In genomic region chr2L:8029160-8029852, dm6 we compare ENCODE assay signal across 1 fruit fly cellular context.
TF ChIP-seq lines count a peak whose summit lies in the region.

TSS of gene baf (plus strand) at chr2L:8029462.

TF ChIP-seq in whole organism, embryonic, 481 proteins besides CTCF, POLR2A, EP300 and RAD21 (continued from another document and continues in another):
- no peak for TF ChIP-seq ewg (GFP tag; optimal IDR thresholded peaks at IDR 0.05; lab: Kevin White, UChicago)
- peak; percentile 30 for TF ChIP-seq CG12659 (GFP tag; optimal IDR thresholded peaks at IDR 0.05; lab: Kevin White, UChicago)
- no peak for TF ChIP-seq wor (GFP tag; IDR thresholded peaks at IDR 0.05; lab: Robert Waterston, UW)
- TF ChIP-seq Fer2 (tag; optimal IDR thresholded peaks at IDR 0.05; lab: Kevin White, UChicago), result no peak
- TF ChIP-seq sima (GFP tag; optimal IDR thresholded peaks at IDR 0.05; lab: Kevin White, UChicago), result no peak
- TF ChIP-seq sqz (GFP tag; optimal IDR thresholded peaks at IDR 0.05; lab: Kevin White, UChicago), result no peak
- no peak for TF ChIP-seq CG14667 (GFP tag; IDR thresholded peaks at IDR 0.05; lab: Robert Waterston, UW)
- TF ChIP-seq Nf-YB (GFP tag; optimal IDR thresholded peaks at IDR 0.05; lab: Kevin White, UChicago), result no peak
- TF ChIP-seq CG2712 (tag; optimal IDR thresholded peaks at IDR 0.05; lab: Kevin White, UChicago), result no peak
- TF ChIP-seq aop (GFP tag; IDR thresholded peaks at IDR 0.05; lab: Robert Waterston, UW), result no peak
- no peak for TF ChIP-seq Awh (GFP tag; IDR thresholded peaks at IDR 0.05; lab: Robert Waterston, UW)
- no peak for TF ChIP-seq HHEX (GFP tag; optimal IDR thresholded peaks at IDR 0.05; lab: Kevin White, UChicago)
- no peak for TF ChIP-seq CG6854 (GFP tag; optimal IDR thresholded peaks at IDR 0.05; lab: Kevin White, UChicago)
- TF ChIP-seq gce (GFP tag; IDR thresholded peaks at IDR 0.05; lab: Robert Waterston, UW), result no peak
- no peak for TF ChIP-seq disco-r (GFP tag; optimal IDR thresholded peaks at IDR 0.05; lab: Kevin White, UChicago)
- TF ChIP-seq exex (tag; optimal IDR thresholded peaks at IDR 0.05; lab: Kevin White, UChicago), result no peak
- no peak for TF ChIP-seq CG1233 (GFP tag; optimal IDR thresholded peaks at IDR 0.05; lab: Kevin White, UChicago)
- no peak for TF ChIP-seq mld (GFP tag; IDR thresholded peaks at IDR 0.05; lab: Robert Waterston, UW; ENCODE audit: partially characterized antibody)
- no peak for TF ChIP-seq Drgx (GFP tag; IDR thresholded peaks at IDR 0.05; lab: Robert Waterston, UW)
- no peak for TF ChIP-seq CG7987 (GFP tag; optimal IDR thresholded peaks at IDR 0.05; lab: Kevin White, UChicago)
- no peak for TF ChIP-seq CG10565 (GFP tag; optimal IDR thresholded peaks at IDR 0.05; lab: Kevin White, UChicago)
- TF ChIP-seq slp2 (GFP tag; optimal IDR thresholded peaks at IDR 0.05; lab: Kevin White, UChicago), result no peak
- no peak for TF ChIP-seq Ssrp (tag; optimal IDR thresholded peaks at IDR 0.05; lab: Kevin White, UChicago)
- no peak for TF ChIP-seq CG18764 (GFP tag; optimal IDR thresholded peaks at IDR 0.05; lab: Kevin White, UChicago)
- TF ChIP-seq Fer1 (GFP tag; optimal IDR thresholded peaks at IDR 0.05; lab: Kevin White, UChicago), result no peak
- no peak for TF ChIP-seq crc (GFP tag; optimal IDR thresholded peaks at IDR 0.05; lab: Kevin White, UChicago)
- peak; percentile 37 for TF ChIP-seq ftz-f1 (GFP tag; optimal IDR thresholded peaks at IDR 0.05; lab: Kevin White, UChicago)
- peak; percentile 63 for TF ChIP-seq Bgb (GFP tag; IDR thresholded peaks at IDR 0.05; lab: Robert Waterston, UW; ENCODE audit: partially characterized antibody)
- no peak for TF ChIP-seq CG7556 (GFP tag; optimal IDR thresholded peaks at IDR 0.05; lab: Kevin White, UChicago)
- TF ChIP-seq CG10147 (GFP tag; optimal IDR thresholded peaks at IDR 0.05; lab: Kevin White, UChicago), result no peak
- no peak for TF ChIP-seq CG3726 (GFP tag; IDR thresholded peaks at IDR 0.05; lab: Robert Waterston, UW)
- no peak for TF ChIP-seq CG12744 (GFP tag; optimal IDR thresholded peaks at IDR 0.05; lab: Kevin White, UChicago)
- TF ChIP-seq CG11723 (GFP tag; optimal IDR thresholded peaks at IDR 0.05; lab: Kevin White, UChicago), result no peak
- TF ChIP-seq CG16779 (GFP tag; IDR thresholded peaks at IDR 0.05; lab: Robert Waterston, UW), result no peak
- TF ChIP-seq Chrac-16 (GFP tag; optimal IDR thresholded peaks at IDR 0.05; lab: Kevin White, UChicago), result no peak
- no peak for TF ChIP-seq Bteb2 (GFP tag; optimal IDR thresholded peaks at IDR 0.05; lab: Kevin White, UChicago)
- no peak for TF ChIP-seq chn (GFP tag; optimal IDR thresholded peaks at IDR 0.05; lab: Kevin White, UChicago)
- TF ChIP-seq CG3995 (GFP tag; optimal IDR thresholded peaks at IDR 0.05; lab: Kevin White, UChicago), result no peak
- TF ChIP-seq Hr78 (GFP tag; optimal IDR thresholded peaks at IDR 0.05; lab: Kevin White, UChicago), result no peak
- TF ChIP-seq CG2199 (GFP tag; IDR thresholded peaks at IDR 0.05; lab: Robert Waterston, UW), result no peak
- TF ChIP-seq CG2889 (GFP tag; IDR thresholded peaks at IDR 0.05; lab: Robert Waterston, UW), result no peak
- TF ChIP-seq CG11093 (GFP tag; IDR thresholded peaks at IDR 0.05; lab: Robert Waterston, UW), result no peak
- peak; percentile 29 for TF ChIP-seq BEAF-32 (GFP tag; optimal IDR thresholded peaks at IDR 0.05; lab: Kevin White, UChicago)
- no peak for TF ChIP-seq CG6791 (GFP tag; IDR thresholded peaks at IDR 0.05; lab: Robert Waterston, UW; ENCODE audit: partially characterized antibody)
- TF ChIP-seq CG4854 (GFP tag; optimal IDR thresholded peaks at IDR 0.05; lab: Kevin White, UChicago), result no peak
- TF ChIP-seq Med (GFP tag; lab: Kevin White, UChicago), result peak; percentile 81
- TF ChIP-seq CG5180 (GFP tag; optimal IDR thresholded peaks at IDR 0.05; lab: Kevin White, UChicago), result no peak
- no peak for TF ChIP-seq pita (GFP tag; optimal IDR thresholded peaks at IDR 0.05; lab: Kevin White, UChicago)
- peak; percentile 60; the same call in 1 of the 2 replicates for TF ChIP-seq amos (GFP tag; IDR thresholded peaks at IDR 0.05; lab: Robert Waterston, UW; ENCODE audit: partially characterized antibody)
- no peak for TF ChIP-seq CG1602 (GFP tag; optimal IDR thresholded peaks at IDR 0.05; lab: Kevin White, UChicago)
- no peak for TF ChIP-seq ap (GFP tag; IDR thresholded peaks at IDR 0.05; lab: Robert Waterston, UW)
- no peak for TF ChIP-seq Usf (GFP tag; optimal IDR thresholded peaks at IDR 0.05; lab: Kevin White, UChicago)
- no peak for TF ChIP-seq bcd (GFP tag; optimal IDR thresholded peaks at IDR 0.05; lab: Kevin White, UChicago)
- TF ChIP-seq Nf-YC (tag; optimal IDR thresholded peaks at IDR 0.05; lab: Kevin White, UChicago), result peak; percentile 17
- no peak for TF ChIP-seq caup (GFP tag; optimal IDR thresholded peaks at IDR 0.05; lab: Kevin White, UChicago; ENCODE audit: severe bottlenecking)
- TF ChIP-seq Poxn (GFP tag; IDR thresholded peaks at IDR 0.05; lab: Robert Waterston, UW), result no peak
- TF ChIP-seq CG8290 (GFP tag; optimal IDR thresholded peaks at IDR 0.05; lab: Kevin White, UChicago), result no peak
- no peak for TF ChIP-seq CG8290 (tag; optimal IDR thresholded peaks at IDR 0.05; lab: Kevin White, UChicago)
- TF ChIP-seq CG31224 (GFP tag; IDR thresholded peaks at IDR 0.05; lab: Robert Waterston, UW), result no peak
- no peak for TF ChIP-seq Doc2 (GFP tag; IDR thresholded peaks at IDR 0.05; lab: Robert Waterston, UW)
- no peak for TF ChIP-seq Hmr (GFP tag; optimal IDR thresholded peaks at IDR 0.05; lab: Kevin White, UChicago)
- no peak for TF ChIP-seq stc (GFP tag; IDR thresholded peaks at IDR 0.05; lab: Robert Waterston, UW)
- TF ChIP-seq CG6175 (GFP tag; IDR thresholded peaks at IDR 0.05; lab: Robert Waterston, UW), result no peak
- no peak for TF ChIP-seq CG9437 (GFP tag; optimal IDR thresholded peaks at IDR 0.05; lab: Kevin White, UChicago)
- TF ChIP-seq Ets97D (GFP tag; optimal IDR thresholded peaks at IDR 0.05; lab: Kevin White, UChicago), result no peak
- no peak for TF ChIP-seq CG17328 (GFP tag; IDR thresholded peaks at IDR 0.05; lab: Robert Waterston, UW)
- TF ChIP-seq nau (GFP tag; optimal IDR thresholded peaks at IDR 0.05; lab: Kevin White, UChicago), result no peak
- TF ChIP-seq ttk (GFP tag; IDR thresholded peaks at IDR 0.05; lab: Robert Waterston, UW), result no peak
- peak; percentile 9 for TF ChIP-seq CoRest (tag; optimal IDR thresholded peaks at IDR 0.05; lab: Kevin White, UChicago)
- TF ChIP-seq CG12769 (tag; optimal IDR thresholded peaks at IDR 0.05; lab: Kevin White, UChicago), result no peak
- no peak for TF ChIP-seq CG9817 (tag; optimal IDR thresholded peaks at IDR 0.05; lab: Kevin White, UChicago)
- no peak for TF ChIP-seq Tbp (GFP tag; optimal IDR thresholded peaks at IDR 0.05; lab: Kevin White, UChicago)
- peak; percentile 4 for TF ChIP-seq Camta (GFP tag; optimal IDR thresholded peaks at IDR 0.05; lab: Kevin White, UChicago)
- no peak for TF ChIP-seq crol (GFP tag; IDR thresholded peaks at IDR 0.05; lab: Robert Waterston, UW)
- no peak for TF ChIP-seq CG11085 (GFP tag; IDR thresholded peaks at IDR 0.05; lab: Robert Waterston, UW)
- TF ChIP-seq Vsx1 (GFP tag; optimal IDR thresholded peaks at IDR 0.05; lab: Kevin White, UChicago), result no peak
- TF ChIP-seq schlank (tag; optimal IDR thresholded peaks at IDR 0.05; lab: Kevin White, UChicago), result no peak
- TF ChIP-seq slou (GFP tag; optimal IDR thresholded peaks at IDR 0.05; lab: Kevin White, UChicago), result no peak
- TF ChIP-seq CG7271 (tag; optimal IDR thresholded peaks at IDR 0.05; lab: Kevin White, UChicago), result no peak
- TF ChIP-seq Doc3 (GFP tag; IDR thresholded peaks at IDR 0.05; lab: Robert Waterston, UW; ENCODE audit: partially characterized antibody), result no peak
- no peak for TF ChIP-seq yki (optimal IDR thresholded peaks at IDR 0.05; lab: Kevin White, UChicago)
- TF ChIP-seq NK7.1 (GFP tag; optimal IDR thresholded peaks at IDR 0.05; lab: Kevin White, UChicago), result no peak
- TF ChIP-seq gsb-n (tag; optimal IDR thresholded peaks at IDR 0.05; lab: Kevin White, UChicago), result peak; percentile 7
- TF ChIP-seq Lim3 (GFP tag; IDR thresholded peaks at IDR 0.05; lab: Robert Waterston, UW), result no peak
- TF ChIP-seq H2.0 (GFP tag; IDR thresholded peaks at IDR 0.05; lab: Robert Waterston, UW), result no peak
- TF ChIP-seq CG13894 (tag; optimal IDR thresholded peaks at IDR 0.05; lab: Kevin White, UChicago), result no peak
- TF ChIP-seq CG18599 (GFP tag; optimal IDR thresholded peaks at IDR 0.05; lab: Kevin White, UChicago), result no peak
- no peak for TF ChIP-seq lbe (GFP tag; optimal IDR thresholded peaks at IDR 0.05; lab: Kevin White, UChicago)
- TF ChIP-seq al (GFP tag; IDR thresholded peaks at IDR 0.05; lab: Robert Waterston, UW), result no peak
- TF ChIP-seq Side (GFP tag; optimal IDR thresholded peaks at IDR 0.05; lab: Kevin White, UChicago), result no peak
- TF ChIP-seq CG4424 (GFP tag; optimal IDR thresholded peaks at IDR 0.05; lab: Kevin White, UChicago), result no peak
- no peak for TF ChIP-seq ATbp (GFP tag; optimal IDR thresholded peaks at IDR 0.05; lab: Kevin White, UChicago)
- no peak for TF ChIP-seq Hr3 (GFP tag; optimal IDR thresholded peaks at IDR 0.05; lab: Kevin White, UChicago)
- no peak for TF ChIP-seq CG9609 (GFP tag; optimal IDR thresholded peaks at IDR 0.05; lab: Kevin White, UChicago)
- peak; percentile 36 for TF ChIP-seq stwl (tag; optimal IDR thresholded peaks at IDR 0.05; lab: Kevin White, UChicago)
- no peak for TF ChIP-seq CG11398 (GFP tag; optimal IDR thresholded peaks at IDR 0.05; lab: Kevin White, UChicago)
- TF ChIP-seq TFAM (GFP tag; optimal IDR thresholded peaks at IDR 0.05; lab: Kevin White, UChicago), result no peak
- TF ChIP-seq zen2 (GFP tag; IDR thresholded peaks at IDR 0.05; lab: Robert Waterston, UW; ENCODE audit: partially characterized antibody), result no peak
- TF ChIP-seq NC2α (GFP tag; optimal IDR thresholded peaks at IDR 0.05; lab: Kevin White, UChicago), result no peak
- no peak for TF ChIP-seq Hmx (GFP tag; optimal IDR thresholded peaks at IDR 0.05; lab: Kevin White, UChicago)
- TF ChIP-seq CG1024 (GFP tag; IDR thresholded peaks at IDR 0.05; lab: Robert Waterston, UW), result no peak
- TF ChIP-seq CG16813 (GFP tag; IDR thresholded peaks at IDR 0.05; lab: Robert Waterston, UW; ENCODE audit: partially characterized antibody), result peak; percentile 52; the same call in 2 of the 3 replicates
- TF ChIP-seq pnt (GFP tag; optimal IDR thresholded peaks at IDR 0.05; lab: Kevin White, UChicago), result no peak
- no peak for TF ChIP-seq CG7786 (GFP tag; optimal IDR thresholded peaks at IDR 0.05; lab: Kevin White, UChicago)
- no peak for TF ChIP-seq gcm (GFP tag; optimal IDR thresholded peaks at IDR 0.05; lab: Kevin White, UChicago)
- no peak for TF ChIP-seq CG12155 (GFP tag; optimal IDR thresholded peaks at IDR 0.05; lab: Kevin White, UChicago)
- no peak for TF ChIP-seq run (tag; optimal IDR thresholded peaks at IDR 0.05; lab: Kevin White, UChicago)
- TF ChIP-seq CG3847 (GFP tag; IDR thresholded peaks at IDR 0.05; lab: Robert Waterston, UW), result no peak
- no peak for TF ChIP-seq CG11247 (GFP tag; IDR thresholded peaks at IDR 0.05; lab: Robert Waterston, UW)
- TF ChIP-seq CG6813 (GFP tag; optimal IDR thresholded peaks at IDR 0.05; lab: Kevin White, UChicago), result no peak
- no peak for TF ChIP-seq ro (GFP tag; IDR thresholded peaks at IDR 0.05; lab: Robert Waterston, UW)
- TF ChIP-seq Scr (GFP tag; IDR thresholded peaks at IDR 0.05; lab: Robert Waterston, UW; ENCODE audit: partially characterized antibody), result 0 out of 2 replicates have a peak, but pooled peaks have one; percentile 11
- TF ChIP-seq lola (GFP tag; optimal IDR thresholded peaks at IDR 0.05; lab: Kevin White, UChicago), result no peak
- no peak for TF ChIP-seq CG17385 (GFP tag; optimal IDR thresholded peaks at IDR 0.05; lab: Kevin White, UChicago)
- TF ChIP-seq Ada2b (GFP tag; IDR thresholded peaks at IDR 0.05; lab: Robert Waterston, UW), result no peak
- peak; percentile 26 for TF ChIP-seq CG34376 (GFP tag; optimal IDR thresholded peaks at IDR 0.05; lab: Kevin White, UChicago)
- TF ChIP-seq MBD-R2 (GFP tag; IDR thresholded peaks at IDR 0.05; lab: Robert Waterston, UW), result peak; percentile 41
- no peak for TF ChIP-seq CG10654 (GFP tag; optimal IDR thresholded peaks at IDR 0.05; lab: Kevin White, UChicago)
- peak; percentile 34 for TF ChIP-seq CG17186 (GFP tag; optimal IDR thresholded peaks at IDR 0.05; lab: Kevin White, UChicago)
- TF ChIP-seq cad (GFP tag; optimal IDR thresholded peaks at IDR 0.05; lab: Kevin White, UChicago), result no peak
- TF ChIP-seq fu2 (GFP tag; optimal IDR thresholded peaks at IDR 0.05; lab: Kevin White, UChicago), result no peak
- no peak for TF ChIP-seq fd102C (GFP tag; optimal IDR thresholded peaks at IDR 0.05; lab: Kevin White, UChicago)
- no peak for TF ChIP-seq sna (GFP tag; IDR thresholded peaks at IDR 0.05; lab: Robert Waterston, UW; ENCODE audit: partially characterized antibody)
- TF ChIP-seq sr (GFP tag; IDR thresholded peaks at IDR 0.05; lab: Robert Waterston, UW), result no peak
- no peak for TF ChIP-seq Sin3A (optimal IDR thresholded peaks at IDR 0.05; lab: Kevin White, UChicago)
- TF ChIP-seq D19A (tag; optimal IDR thresholded peaks at IDR 0.05; lab: Kevin White, UChicago), result no peak
- no peak; the same call in 2 of the 3 replicates for TF ChIP-seq CG14860 (GFP tag; IDR thresholded peaks at IDR 0.05; lab: Robert Waterston, UW; ENCODE audit: partially characterized antibody)
- TF ChIP-seq CG11504 (tag; optimal IDR thresholded peaks at IDR 0.05; lab: Kevin White, UChicago), result no peak
- TF ChIP-seq CG33213 (GFP tag; optimal IDR thresholded peaks at IDR 0.05; lab: Kevin White, UChicago), result no peak
- TF ChIP-seq h (optimal IDR thresholded peaks at IDR 0.05; lab: Kevin White, UChicago), result no peak
- TF ChIP-seq vnd (GFP tag; IDR thresholded peaks at IDR 0.05; lab: Robert Waterston, UW; ENCODE audit: partially characterized antibody), result no peak
- no peak for TF ChIP-seq btn (GFP tag; optimal IDR thresholded peaks at IDR 0.05; lab: Kevin White, UChicago)
- no peak for TF ChIP-seq CG5953 (GFP tag; IDR thresholded peaks at IDR 0.05; lab: Robert Waterston, UW)
- no peak for TF ChIP-seq CG7963 (GFP tag; IDR thresholded peaks at IDR 0.05; lab: Robert Waterston, UW; ENCODE audit: partially characterized antibody)
- no peak for TF ChIP-seq kni (GFP tag; optimal IDR thresholded peaks at IDR 0.05; lab: Kevin White, UChicago)
- no peak for TF ChIP-seq Spps (tag; optimal IDR thresholded peaks at IDR 0.05; lab: Kevin White, UChicago)
- TF ChIP-seq salm (tag; optimal IDR thresholded peaks at IDR 0.05; lab: Kevin White, UChicago), result no peak
- no peak for TF ChIP-seq cg (GFP tag; optimal IDR thresholded peaks at IDR 0.05; lab: Kevin White, UChicago)
- no peak for TF ChIP-seq HLH54F (GFP tag; optimal IDR thresholded peaks at IDR 0.05; lab: Kevin White, UChicago)
- no peak for TF ChIP-seq ci (GFP tag; IDR thresholded peaks at IDR 0.05; lab: Robert Waterston, UW)
